Fruit fly (Drosophila melanogaster) whole organism, embryonic: ENCODE results near the gene CG31139.

ENCODE experiments used
- Abd-B ChIP-seq: fragments of 200-800 bp; sonication (Bioruptor generic); optimal IDR thresholded peaks from 2 replicates; lab custom pipeline; 2018; ENCODE audit warnings: missing biosample characterization, mild to moderate bottlenecking, missing genetic modification characterization, moderate library complexity
- Asciz ChIP-seq: fragments of 200-800 bp; sonication (Bioruptor generic); optimal IDR thresholded peaks from 2 replicates; lab custom pipeline; 2017; ENCODE audit warnings: missing biosample characterization, mild to moderate bottlenecking, missing genetic modification characterization, missing genetic modification reagents
- CG10431 ChIP-seq: fragments of 200-800 bp; sonication (Bioruptor generic); optimal IDR thresholded peaks from 3 replicates; lab custom pipeline; 2018; ENCODE audit warnings: missing biosample characterization, mild to moderate bottlenecking, missing genetic modification characterization
- CG14667 ChIP-seq: fragments of 200-800 bp; sonication (Bioruptor generic); IDR thresholded peaks from 2 replicates; pipeline ENCODE4 v1.3.6; 2022; ENCODE audit warnings: missing biosample characterization, missing genetic modification characterization
- CG15479 ChIP-seq: fragments of 200-800 bp; sonication (Bioruptor generic); optimal IDR thresholded peaks from 3 replicates; lab custom pipeline; 2019; ENCODE audit warnings: missing biosample characterization, mild to moderate bottlenecking, missing genetic modification characterization, moderate library complexity
- CG5180 ChIP-seq: fragments of 200-800 bp; sonication (Bioruptor generic); optimal IDR thresholded peaks from 3 replicates; lab custom pipeline; 2017; ENCODE audit warnings: missing biosample characterization, missing genetic modification characterization, mild to moderate bottlenecking, moderate library complexity, missing genetic modification reagents
- CG6654 ChIP-seq: fragments of 200-800 bp; sonication (Bioruptor generic); optimal IDR thresholded peaks from 2 replicates; lab custom pipeline; 2017; ENCODE audit warnings: missing biosample characterization, mild to moderate bottlenecking, missing genetic modification characterization
- CG6854 ChIP-seq: fragments of 200-800 bp; sonication (Bioruptor generic); optimal IDR thresholded peaks from 3 replicates; lab custom pipeline; 2017; ENCODE audit warnings: missing biosample characterization, mild to moderate bottlenecking, missing genetic modification characterization
- CG7839 ChIP-seq: fragments of 200-800 bp; sonication (Bioruptor generic); optimal IDR thresholded peaks from 3 replicates; lab custom pipeline; 2018; ENCODE audit warnings: missing biosample characterization, mild to moderate bottlenecking, missing genetic modification characterization, moderate library complexity
- Ets65A ChIP-seq: fragments of 200-800 bp; sonication (Bioruptor generic); peaks from one replicate; lab custom pipeline; 2016; ENCODE audit warnings: missing biosample characterization, missing genetic modification characterization
- HLH4C ChIP-seq: fragments of 200-800 bp; sonication (Bioruptor generic); IDR thresholded peaks from 3 replicates; pipeline ENCODE4 v1.3.6; 2022; ENCODE audit warnings: missing biosample characterization, missing genetic modification characterization; ENCODE audit not compliant: partially characterized antibody
- HmgD ChIP-seq: fragments of 200-800 bp; sonication (Bioruptor generic); optimal IDR thresholded peaks from 3 replicates; lab custom pipeline; 2016; ENCODE audit warnings: missing biosample characterization, missing genetic modification characterization
- HmgZ ChIP-seq: fragments of 200-800 bp; sonication (Bioruptor generic); optimal IDR thresholded peaks from 2 replicates; lab custom pipeline; 2018; ENCODE audit warnings: missing biosample characterization, mild to moderate bottlenecking, missing genetic modification characterization
- Hr78 ChIP-seq, 2 experiments: fragments of 200-800 bp in 1 of 2; fragments of >200 bp in 1 of 2; sonication (Bioruptor generic) in 1 of 2; optimal IDR thresholded peaks; 2 replicates each; lab custom pipeline; 2017 to 2019; ENCODE audit warnings: missing biosample characterization in 2 of 2, missing genetic modification characterization in 2 of 2, mild to moderate bottlenecking in 1 of 2, moderate library complexity in 1 of 2
- Jarid2 ChIP-seq: fragments of 200-800 bp; sonication (Bioruptor generic); optimal IDR thresholded peaks from 3 replicates; lab custom pipeline; 2017; ENCODE audit warnings: mild to moderate bottlenecking, missing biosample characterization, missing genetic modification reagents, missing genetic modification characterization
- Med ChIP-seq: fragments of 200-800 bp; sonication (Bioruptor generic); peaks from one replicate; lab custom pipeline; 2016; ENCODE audit warnings: missing biosample characterization, missing genetic modification characterization, mild to moderate bottlenecking, inconsistent platforms, moderate library complexity
- Scr ChIP-seq: fragments of 200-800 bp; sonication (Bioruptor generic); IDR thresholded peaks from 2 replicates; pipeline ENCODE4 v1.3.6; 2022; ENCODE audit warnings: missing biosample characterization, missing genetic modification characterization; ENCODE audit not compliant: partially characterized antibody
- Ssrp ChIP-seq: fragments of 200-800 bp; sonication (Bioruptor generic); optimal IDR thresholded peaks from 2 replicates; lab custom pipeline; 2018; ENCODE audit warnings: missing biosample characterization, mild to moderate bottlenecking, missing genetic modification characterization, moderate library complexity
- Tbp ChIP-seq: fragments of >200 bp; optimal IDR thresholded peaks from 2 replicates; lab custom pipeline; 2018; ENCODE audit warnings: missing biosample characterization, missing genetic modification characterization
- amos ChIP-seq: fragments of 200-800 bp; sonication (Bioruptor generic); IDR thresholded peaks from 2 replicates; pipeline ENCODE4 v1.3.6; 2022; ENCODE audit warnings: missing biosample characterization, missing genetic modification characterization; ENCODE audit not compliant: partially characterized antibody
- ato ChIP-seq: fragments of 200-800 bp; sonication (Bioruptor generic); IDR thresholded peaks from 2 replicates; pipeline ENCODE4 v1.3.6; 2022; ENCODE audit warnings: missing biosample characterization, missing genetic modification characterization; ENCODE audit not compliant: partially characterized antibody
- cad ChIP-seq: fragments of >200 bp; optimal IDR thresholded peaks from 2 replicates; lab custom pipeline; 2017; ENCODE audit warnings: missing biosample characterization, missing genetic modification characterization
- cas ChIP-seq: fragments of 200-800 bp; sonication (Bioruptor generic); IDR thresholded peaks from 2 replicates; pipeline ENCODE4 v1.3.6; 2022; ENCODE audit warnings: missing biosample characterization, missing genetic modification characterization
- disco-r ChIP-seq: fragments of 200-800 bp; sonication (Bioruptor generic); optimal IDR thresholded peaks from 2 replicates; lab custom pipeline; 2016; ENCODE audit warnings: missing biosample characterization, missing genetic modification characterization
- fd102C ChIP-seq: fragments of 200-800 bp; sonication (Bioruptor generic); optimal IDR thresholded peaks from 2 replicates; lab custom pipeline; 2018; ENCODE audit warnings: missing biosample characterization, mild to moderate bottlenecking, missing genetic modification characterization, moderate library complexity
- hb ChIP-seq: fragments of 200-800 bp; sonication (Bioruptor generic); IDR thresholded peaks from 3 replicates; pipeline ENCODE4 v1.3.6; 2022; ENCODE audit warnings: missing biosample characterization, missing genetic modification characterization; ENCODE audit not compliant: partially characterized antibody
- knrl ChIP-seq: fragments of 200-800 bp; sonication (Bioruptor generic); IDR thresholded peaks from 3 replicates; pipeline ENCODE4 v1.3.6; 2022; ENCODE audit warnings: missing biosample characterization, missing genetic modification characterization; ENCODE audit not compliant: partially characterized antibody
- pita ChIP-seq: fragments of 200-800 bp; sonication (Bioruptor generic); optimal IDR thresholded peaks from 2 replicates; lab custom pipeline; 2017; ENCODE audit warnings: missing biosample characterization, mild to moderate bottlenecking, missing genetic modification characterization
- ro ChIP-seq: fragments of 200-800 bp; sonication (Bioruptor generic); IDR thresholded peaks from 2 replicates; pipeline ENCODE4 v1.3.6; 2022; ENCODE audit warnings: missing biosample characterization, missing genetic modification characterization
- sima ChIP-seq: fragments of 200-800 bp; sonication (Bioruptor generic); optimal IDR thresholded peaks from 2 replicates; lab custom pipeline; 2016; ENCODE audit warnings: missing biosample characterization, missing genetic modification characterization
- tll ChIP-seq, 2 experiments: fragments of 200-800 bp in 1 of 2; fragments of >200 bp in 1 of 2; sonication (Bioruptor generic) in 1 of 2; optimal IDR thresholded peaks; 2 replicates each; lab custom pipeline; 2017 to 2019; ENCODE audit warnings: missing biosample characterization in 2 of 2, missing genetic modification characterization in 2 of 2, mild to moderate bottlenecking in 1 of 2, moderate library complexity in 1 of 2
- tna ChIP-seq: fragments of 200-800 bp; sonication (Bioruptor generic); IDR thresholded peaks from 2 replicates; pipeline ENCODE4 v1.3.6; 2022; ENCODE audit warnings: missing biosample characterization, missing genetic modification characterization; ENCODE audit not compliant: partially characterized antibody
- twi ChIP-seq: fragments of 200-800 bp; optimal IDR thresholded peaks from 2 replicates; lab custom pipeline; 2019; ENCODE audit warnings: missing biosample characterization, mild to moderate bottlenecking, missing genetic modification characterization, moderate library complexity
- vvl ChIP-seq: fragments of 200-800 bp; sonication (Bioruptor generic); IDR thresholded peaks from 2 replicates; pipeline ENCODE4 v1.3.6; 2022; ENCODE audit warnings: missing biosample characterization, missing genetic modification characterization
- zen ChIP-seq: fragments of 200-800 bp; sonication (Bioruptor generic); optimal IDR thresholded peaks from 3 replicates; lab custom pipeline; 2018; ENCODE audit warnings: missing biosample characterization, mild to moderate bottlenecking, missing genetic modification characterization, moderate library complexity

CG31139 gene

DNA sequence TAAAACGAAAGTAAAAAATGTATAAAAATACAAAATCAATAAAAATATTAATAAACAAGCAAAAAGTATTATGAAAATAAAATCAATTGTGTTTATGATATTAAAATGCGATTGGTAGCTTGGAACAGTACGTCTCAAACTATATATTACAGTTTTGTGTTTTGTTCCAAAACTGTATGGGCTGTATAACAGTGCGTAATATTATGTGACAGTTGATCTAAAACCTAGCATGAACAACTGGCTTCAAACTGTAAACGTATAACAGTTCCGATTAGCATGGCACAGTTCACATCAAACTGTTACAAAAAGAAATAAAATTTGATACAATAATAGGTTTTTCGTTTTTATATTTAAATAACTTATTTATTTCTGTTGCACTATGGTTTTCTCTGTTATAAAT lies 45.1 kb upstream of the CG31139 start (continued):
- TF ChIP-seq amos (GFP tag; lab: Robert Waterston, UW) (peak; percentile 64; the same call in 1 of the 2 replicates), vvl (GFP tag; lab: Robert Waterston, UW) (0 out of 2 replicates have a peak, but pooled peaks have one; percentile 6), HLH4C (GFP tag; lab: Robert Waterston, UW) (peak; percentile 55; the same call in 1 of the 3 replicates), Tbp (GFP tag; lab: Kevin White, UChicago) (peak; percentile 84), Abd-B (peak; percentile 87), tna (GFP tag; lab: Robert Waterston, UW) (peak; percentile 47; the same call in 1 of the 2 replicates), pita (GFP tag; lab: Kevin White, UChicago) (peak; percentile 70), Ets65A (GFP tag; lab: Kevin White, UChicago) (peak; percentile 39), disco-r (GFP tag; lab: Kevin White, UChicago) (peak; percentile 9), cad (GFP tag; lab: Kevin White, UChicago) (peak; percentile 97), cas (no peak), Jarid2 (GFP tag; lab: Kevin White, UChicago) (peak; percentile 1), ro (GFP tag; lab: Robert Waterston, UW) (no peak), CG6854 (peak; percentile 84), ato (GFP tag; lab: Robert Waterston, UW) (peak; percentile 45; the same call in 1 of the 2 replicates), Ssrp (tag; lab: Kevin White, UChicago) (peak; percentile 58), zen (tag; lab: Kevin White, UChicago) (peak; percentile 55), CG6654 (GFP tag; lab: Kevin White, UChicago) (peak; percentile 100), HmgZ (tag; lab: Kevin White, UChicago) (peak; percentile 30), Hr78 (GFP tag; optimal IDR thresholded peaks at IDR 0.05; lab: Kevin White, UChicago) (no peak), HmgD (peak; percentile 53), Scr (GFP tag; lab: Robert Waterston, UW) (peak; percentile 53), Asciz (GFP tag; lab: Kevin White, UChicago) (no peak), CG7839 (tag; lab: Kevin White, UChicago) (peak; percentile 42), Med (GFP tag; lab: Kevin White, UChicago) (peak; percentile 75), knrl (GFP tag; lab: Robert Waterston, UW) (peak; percentile 87)

- TF ChIP-seq CG10431 (GFP tag; lab: Kevin White, UChicago) (no peak), hb (GFP tag; lab: Robert Waterston, UW) (no peak), CG5180 (GFP tag; lab: Kevin White, UChicago) (no peak), fd102C (GFP tag; lab: Kevin White, UChicago) (no peak), CG15479 (GFP tag; lab: Kevin White, UChicago) (peak; percentile 71), twi (peak; percentile 31), zen (tag; lab: Kevin White, UChicago) (peak; percentile 85), cad (GFP tag; lab: Kevin White, UChicago) (peak; percentile 86), tll (GFP tag; optimal IDR thresholded peaks at IDR 0.05; lab: Kevin White, UChicago) (peak in 1 of 2 experiments; percentile 91), CG14667 (GFP tag; lab: Robert Waterston, UW) (no peak), sima (GFP tag; lab: Kevin White, UChicago) (no peak)
These were observed 40.2 kb upstream of the CG31139 start for dm6 chr3R:22789106-22789505.
